Worm (Caenorhabditis elegans): ENCODE data around the gene ubc-6.

ubc-6 gene

DNA sequence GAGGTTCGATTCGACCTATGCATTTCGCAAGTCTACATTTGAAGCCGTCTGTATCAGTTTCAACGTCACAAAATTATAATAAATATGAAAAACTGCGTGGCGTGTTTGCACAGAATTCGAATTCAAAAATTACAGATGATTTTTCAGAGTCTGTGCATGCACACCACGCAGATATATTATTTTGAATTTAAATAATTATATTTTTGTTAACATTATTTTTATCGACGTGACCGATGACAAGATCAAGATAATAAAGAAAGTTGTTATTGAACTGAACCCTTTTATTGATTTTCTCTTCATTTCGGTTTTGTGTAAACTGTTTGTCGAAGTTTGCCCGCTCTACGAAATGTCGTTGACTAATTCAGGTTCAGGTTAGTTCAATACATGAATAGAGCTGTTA is 26.0 kb downstream of the ubc-6 start, which contains the start of gene C28F5.1:
TSS of gene C28F5.1 (plus strand) at position 301 of the 400 bp plus-strand sequence.
- TF ChIP-seq nhr-76 (tag; optimal IDR thresholded peaks at IDR 0.05) (no peak), snpc-4 (tag; optimal IDR thresholded peaks at IDR 0.05) (no peak)

DNA sequence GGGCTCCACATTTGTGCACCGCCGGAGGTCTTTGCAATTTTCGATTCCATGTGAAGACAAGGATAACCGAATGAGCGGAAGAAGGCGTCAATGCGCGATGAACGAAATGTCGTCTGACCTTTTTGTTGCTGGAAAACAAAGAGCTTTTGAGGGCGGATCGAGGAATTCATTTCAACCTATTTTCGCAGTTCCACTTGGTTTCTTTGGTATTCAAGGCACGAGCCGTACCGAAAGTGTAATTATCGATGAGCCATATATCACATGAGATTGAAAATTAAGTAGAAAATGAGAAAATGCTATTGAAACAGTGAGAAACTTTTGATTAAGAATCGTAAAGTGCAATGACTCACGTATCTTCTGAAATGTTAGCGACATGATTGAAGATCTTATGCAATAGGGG is 40.2 kb downstream of the ubc-6 start, which contains the start of gene glb-9:
TSS of gene glb-9 (minus strand) at position 101 of the 400 bp plus-strand sequence.
- TF ChIP-seq ham-2 (GFP tag; optimal IDR thresholded peaks at IDR 0.05) (no peak), unc-39 (tag; optimal IDR thresholded peaks at IDR 0.05) (no peak), nhr-28 (tag; optimal IDR thresholded peaks at IDR 0.05) (no peak), unc-120 (tag; optimal IDR thresholded peaks at IDR 0.05; ENCODE audit: poor library complexity, severe bottlenecking) (no peak), snpc-4 (tag; optimal IDR thresholded peaks at IDR 0.05) (no peak), bed-3 (GFP tag; optimal IDR thresholded peaks at IDR 0.05) (no peak), unc-62 (GFP tag; optimal IDR thresholded peaks at IDR 0.05) (no peak), lin-32 (GFP tag; optimal IDR thresholded peaks at IDR 0.05) (no peak), sptf-1 (tag; optimal IDR thresholded peaks at IDR 0.05) (no peak), hlh-1 (tag; optimal IDR thresholded peaks at IDR 0.05) (no peak), nhr-12 (tag; optimal IDR thresholded peaks at IDR 0.05) (no peak), ces-1 (GFP tag; optimal IDR thresholded peaks at IDR 0.05) (no peak), ceh-83 (GFP tag; optimal IDR thresholded peaks at IDR 0.05) (no peak), ztf-11 (tag; optimal IDR thresholded peaks at IDR 0.05) (no peak), M03D4.4 (tag; optimal IDR thresholded peaks at IDR 0.05) (no peak), elt-1 (tag; optimal IDR thresholded peaks at IDR 0.05; ENCODE audit: borderline replicate concordance, insufficient read depth) (no peak)

DNA sequence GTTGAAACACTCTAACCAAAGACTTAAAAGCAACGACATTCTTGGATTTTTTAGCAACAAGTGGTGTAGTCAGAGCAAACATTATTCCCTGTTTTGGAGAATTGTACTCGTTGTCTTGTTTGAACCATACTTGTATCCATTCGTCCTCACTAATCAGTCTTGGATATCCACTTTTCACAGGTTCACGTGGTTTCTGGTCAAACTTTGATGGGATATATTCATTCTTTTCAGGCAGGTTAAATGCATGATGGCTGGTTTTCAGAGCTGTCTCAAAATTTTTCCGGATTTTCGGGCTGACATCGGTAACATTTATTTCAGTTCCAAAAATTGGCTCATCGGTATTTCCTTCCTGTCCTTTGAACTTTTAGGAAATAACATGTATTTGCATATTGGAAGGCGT is 42.4 kb downstream of the ubc-6 start:
- TF ChIP-seq blmp-1 (tag; optimal IDR thresholded peaks at IDR 0.05), result no peak
- no peak for TF ChIP-seq unc-39 (tag; optimal IDR thresholded peaks at IDR 0.05)
- no peak for TF ChIP-seq nhr-76 (tag; optimal IDR thresholded peaks at IDR 0.05)
- TF ChIP-seq sem-2 (GFP tag; optimal IDR thresholded peaks at IDR 0.05), result no peak
- TF ChIP-seq cnd-1 (tag; optimal IDR thresholded peaks at IDR 0.05), result no peak
- no peak for TF ChIP-seq drap-1 (GFP tag; optimal IDR thresholded peaks at IDR 0.05)
- TF ChIP-seq ham-2 (GFP tag; optimal IDR thresholded peaks at IDR 0.05), result no peak
- no peak for TF ChIP-seq snpc-4 (tag; optimal IDR thresholded peaks at IDR 0.05)
- TF ChIP-seq pha-4 (tag; optimal IDR thresholded peaks at IDR 0.05), result no peak
- TF ChIP-seq ces-1 (GFP tag; optimal IDR thresholded peaks at IDR 0.05), result no peak
- no peak for TF ChIP-seq ceh-39 (tag; optimal IDR thresholded peaks at IDR 0.05)
- TF ChIP-seq sptf-1 (tag; optimal IDR thresholded peaks at IDR 0.05), result no peak
- TF ChIP-seq elt-3 (tag; optimal IDR thresholded peaks at IDR 0.05), result no peak
- TF ChIP-seq unc-120 (tag; optimal IDR thresholded peaks at IDR 0.05; ENCODE audit: poor library complexity, severe bottlenecking), result no peak

DNA sequence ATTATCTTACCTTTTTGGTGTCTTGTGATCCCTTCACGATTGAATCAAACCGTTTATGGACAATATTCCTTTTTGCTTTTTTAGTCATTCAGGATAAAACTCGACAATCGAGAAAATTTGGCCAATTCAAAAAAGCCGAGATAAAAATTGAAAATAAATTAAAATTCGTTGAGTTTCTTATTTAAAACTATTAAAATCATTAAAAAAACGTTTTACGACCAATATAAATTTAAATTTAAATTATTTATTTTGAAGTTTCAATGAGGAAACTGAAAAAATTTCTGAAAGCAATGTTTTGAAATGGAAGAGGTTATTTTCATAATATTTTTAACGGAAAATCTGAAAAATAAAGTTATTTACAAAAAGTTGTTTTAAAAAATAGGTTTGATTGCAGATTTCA is 44.3 kb downstream of the ubc-6 start, which contains the start of gene ZK1290.15:
TSS of gene ZK1290.15 (plus strand) at position 301 of the 400 bp plus-strand sequence.
- no peak for TF ChIP-seq drap-1 (GFP tag; optimal IDR thresholded peaks at IDR 0.05)
- no peak for TF ChIP-seq ham-2 (GFP tag; optimal IDR thresholded peaks at IDR 0.05)
- TF ChIP-seq cnd-1 (tag; optimal IDR thresholded peaks at IDR 0.05), result no peak
- no peak for TF ChIP-seq mep-1 (tag; optimal IDR thresholded peaks at IDR 0.05)
- TF ChIP-seq lin-13 (tag; optimal IDR thresholded peaks at IDR 0.05), result no peak
- TF ChIP-seq nhr-76 (tag; optimal IDR thresholded peaks at IDR 0.05), result no peak
- TF ChIP-seq bed-3 (GFP tag; optimal IDR thresholded peaks at IDR 0.05), result no peak
- TF ChIP-seq sptf-1 (tag; optimal IDR thresholded peaks at IDR 0.05), result no peak
- no peak for TF ChIP-seq nhr-237 (tag; optimal IDR thresholded peaks at IDR 0.05)
- no peak for TF ChIP-seq blmp-1 (tag; optimal IDR thresholded peaks at IDR 0.05)
- no peak for TF ChIP-seq ces-1 (GFP tag; optimal IDR thresholded peaks at IDR 0.05)
- no peak for TF ChIP-seq M03D4.4 (tag; optimal IDR thresholded peaks at IDR 0.05)
- TF ChIP-seq sem-2 (GFP tag; optimal IDR thresholded peaks at IDR 0.05), result no peak
- no peak for TF ChIP-seq lin-32 (GFP tag; optimal IDR thresholded peaks at IDR 0.05)
- no peak for TF ChIP-seq unc-62 (GFP tag; optimal IDR thresholded peaks at IDR 0.05)
- no peak for TF ChIP-seq unc-39 (tag; optimal IDR thresholded peaks at IDR 0.05)
- no peak for TF ChIP-seq mab-5 (tag; optimal IDR thresholded peaks at IDR 0.05)
- no peak for TF ChIP-seq flh-1 (GFP tag; optimal IDR thresholded peaks at IDR 0.05)

DNA sequence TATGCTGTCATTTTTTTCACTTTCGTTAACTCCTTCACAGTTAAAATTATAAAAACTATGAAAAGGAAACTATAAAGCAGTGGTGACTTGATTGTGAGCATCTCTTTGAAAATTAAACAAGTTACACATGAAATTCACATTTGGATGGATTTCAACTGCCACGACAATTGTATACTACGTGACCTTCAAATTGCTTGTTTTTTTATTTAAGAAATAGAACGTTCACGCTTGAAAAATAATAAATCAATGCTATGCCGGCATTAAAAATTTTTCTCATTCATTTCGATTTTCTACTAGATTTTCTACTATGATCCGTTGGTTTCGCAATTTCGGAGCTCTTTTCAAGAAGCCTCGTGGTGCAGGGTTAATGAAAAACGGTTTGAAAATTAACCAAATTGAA is 46.5 kb downstream of the ubc-6 start, which contains the start of the genes ZK1290.7 and rnh-1.1:
TSS of gene ZK1290.7 (minus strand) at position 101 of the 400 bp plus-strand sequence.
TSS of gene rnh-1.1 (plus strand) at position 281 of the 400 bp plus-strand sequence.
- TF ChIP-seq hlh-1 (tag; optimal IDR thresholded peaks at IDR 0.05) (no peak), unc-120 (tag; optimal IDR thresholded peaks at IDR 0.05; ENCODE audit: poor library complexity, severe bottlenecking) (no peak), mls-2 (tag; optimal IDR thresholded peaks at IDR 0.05) (no peak), bed-3 (GFP tag; optimal IDR thresholded peaks at IDR 0.05) (no peak), lsy-2 (tag; optimal IDR thresholded peaks at IDR 0.05) (no peak), sptf-1 (tag; optimal IDR thresholded peaks at IDR 0.05) (no peak), ceh-39 (tag; optimal IDR thresholded peaks at IDR 0.05) (no peak), drap-1 (GFP tag; optimal IDR thresholded peaks at IDR 0.05) (no peak), zip-8 (tag; optimal IDR thresholded peaks at IDR 0.05) (no peak), unc-62 (GFP tag; optimal IDR thresholded peaks at IDR 0.05) (no peak), ceh-43 (GFP tag; optimal IDR thresholded peaks at IDR 0.05) (no peak), cnd-1 (tag; optimal IDR thresholded peaks at IDR 0.05) (no peak)
